Fruit fly (Drosophila melanogaster) whole organism, embryonic: ENCODE results near the gene CG4956.
A peak's percentile ranks its signal among the peaks of the same experiment; 100 is the strongest.

Experiments used
- Adf1 ChIP-seq: fragments of 200-800 bp; sonication (Bioruptor generic); IDR thresholded peaks from 2 replicates; pipeline ENCODE4 v1.3.6; 2022; ENCODE audit warnings: missing biosample characterization, missing genetic modification characterization
- Aef1 ChIP-seq: fragments of 200-800 bp; sonication (Bioruptor generic); IDR thresholded peaks from 3 replicates; pipeline ENCODE4 v1.3.6; 2022; ENCODE audit warnings: missing biosample characterization, missing genetic modification characterization
- Bgb ChIP-seq: fragments of 200-800 bp; sonication (Bioruptor generic); IDR thresholded peaks from 2 replicates; pipeline ENCODE4 v1.3.6; 2022; ENCODE audit warnings: missing biosample characterization, missing genetic modification characterization; ENCODE audit not compliant: partially characterized antibody
- BtbVII ChIP-seq: fragments of 200-800 bp; sonication (Bioruptor generic); optimal IDR thresholded peaks from 3 replicates; lab custom pipeline; 2017; ENCODE audit warnings: missing biosample characterization, mild to moderate bottlenecking, missing genetic modification characterization
- CG10209 ChIP-seq: fragments of 200-800 bp; sonication (Bioruptor generic); optimal IDR thresholded peaks from 3 replicates; lab custom pipeline; 2017; ENCODE audit warnings: missing biosample characterization, mild to moderate bottlenecking, missing genetic modification characterization, missing genetic modification reagents
- CG15073 ChIP-seq: fragments of 200-800 bp; sonication (Bioruptor generic); optimal IDR thresholded peaks from 2 replicates; lab custom pipeline; 2016; ENCODE audit warnings: missing biosample characterization, missing genetic modification characterization
- CG2120 ChIP-seq: fragments of 200-800 bp; sonication (Bioruptor generic); optimal IDR thresholded peaks from 3 replicates; lab custom pipeline; 2016; ENCODE audit warnings: missing biosample characterization, missing genetic modification characterization
- CG2678 ChIP-seq: fragments of 200-800 bp; sonication (Bioruptor generic); optimal IDR thresholded peaks from 3 replicates; lab custom pipeline; 2019; ENCODE audit warnings: missing biosample characterization, mild to moderate bottlenecking, missing genetic modification characterization, moderate library complexity
- CG3163 ChIP-seq: fragments of 200-800 bp; sonication (Bioruptor generic); optimal IDR thresholded peaks from 3 replicates; lab custom pipeline; 2016; ENCODE audit warnings: missing biosample characterization, missing genetic modification characterization
- CG34376 ChIP-seq: fragments of 200-800 bp; sonication (Bioruptor generic); optimal IDR thresholded peaks from 2 replicates; lab custom pipeline; 2018; ENCODE audit warnings: missing biosample characterization, mild to moderate bottlenecking, missing genetic modification characterization
- CG5180 ChIP-seq: fragments of 200-800 bp; sonication (Bioruptor generic); optimal IDR thresholded peaks from 3 replicates; lab custom pipeline; 2017; ENCODE audit warnings: missing biosample characterization, missing genetic modification characterization, mild to moderate bottlenecking, moderate library complexity, missing genetic modification reagents
- CG5245 ChIP-seq: fragments of 200-800 bp; sonication (Bioruptor generic); optimal IDR thresholded peaks from 3 replicates; lab custom pipeline; 2016; ENCODE audit warnings: missing biosample characterization, missing genetic modification characterization
- CG7357 ChIP-seq: fragments of 200-800 bp; sonication (Bioruptor generic); IDR thresholded peaks from 3 replicates; pipeline ENCODE4 v1.3.6; 2022; ENCODE audit warnings: missing biosample characterization, missing genetic modification characterization
- CG7963 ChIP-seq: fragments of 200-800 bp; sonication (Bioruptor generic); IDR thresholded peaks from 3 replicates; pipeline ENCODE4 v1.3.6; 2022; ENCODE audit warnings: missing biosample characterization, missing genetic modification characterization; ENCODE audit not compliant: partially characterized antibody
- CG8089 ChIP-seq: fragments of 200-800 bp; sonication (Bioruptor generic); optimal IDR thresholded peaks from 3 replicates; lab custom pipeline; 2016; ENCODE audit warnings: missing biosample characterization, missing genetic modification characterization
- CG8290 ChIP-seq, 3 experiments: fragments of 200-800 bp; sonication (Bioruptor generic); optimal IDR thresholded peaks; 2 replicates each; lab custom pipeline; 2016 to 2019; ENCODE audit warnings: missing biosample characterization in 3 of 3, missing genetic modification characterization in 3 of 3, mild to moderate bottlenecking in 2 of 3, moderate library complexity in 1 of 3
- CkIIα-i1 ChIP-seq: fragments of 200-800 bp; sonication (Bioruptor generic); IDR thresholded peaks from 2 replicates; pipeline ENCODE4 v1.3.6; 2022; ENCODE audit warnings: missing biosample characterization, missing genetic modification characterization
- CoRest ChIP-seq: fragments of 200-800 bp; sonication (Bioruptor generic); optimal IDR thresholded peaks from 3 replicates; lab custom pipeline; 2018; ENCODE audit warnings: missing biosample characterization, mild to moderate bottlenecking, missing genetic modification characterization, moderate library complexity
- CrebB ChIP-seq: fragments of 200-800 bp; sonication (Bioruptor generic); optimal IDR thresholded peaks from 3 replicates; lab custom pipeline; 2018; ENCODE audit warnings: missing biosample characterization, mild to moderate bottlenecking, missing genetic modification characterization
- ERR ChIP-seq: fragments of 200-800 bp; sonication (Bioruptor generic); optimal IDR thresholded peaks from 2 replicates; lab custom pipeline; 2016; ENCODE audit warnings: missing biosample characterization, missing genetic modification characterization
- Fer3 ChIP-seq: fragments of 200-800 bp; sonication (Bioruptor generic); optimal IDR thresholded peaks from 2 replicates; lab custom pipeline; 2018; ENCODE audit warnings: missing biosample characterization, mild to moderate bottlenecking, missing genetic modification characterization, moderate library complexity
- H2.0 ChIP-seq: fragments of 200-800 bp; sonication (Bioruptor generic); IDR thresholded peaks from 2 replicates; pipeline ENCODE4 v1.3.6; 2022; ENCODE audit warnings: missing biosample characterization, missing genetic modification characterization
- HLH4C ChIP-seq: fragments of 200-800 bp; sonication (Bioruptor generic); IDR thresholded peaks from 3 replicates; pipeline ENCODE4 v1.3.6; 2022; ENCODE audit warnings: missing biosample characterization, missing genetic modification characterization; ENCODE audit not compliant: partially characterized antibody
- Hey ChIP-seq: fragments of 200-800 bp; sonication (Bioruptor generic); optimal IDR thresholded peaks from 3 replicates; lab custom pipeline; 2018; ENCODE audit warnings: missing biosample characterization, mild to moderate bottlenecking, missing genetic modification characterization
- HmgD ChIP-seq: fragments of 200-800 bp; sonication (Bioruptor generic); optimal IDR thresholded peaks from 3 replicates; lab custom pipeline; 2016; ENCODE audit warnings: missing biosample characterization, missing genetic modification characterization
- Hmr ChIP-seq: fragments of 200-800 bp; sonication (Bioruptor generic); optimal IDR thresholded peaks from 3 replicates; lab custom pipeline; 2017; ENCODE audit warnings: mild to moderate bottlenecking, missing biosample characterization, missing genetic modification reagents, missing genetic modification characterization
- Hr78 ChIP-seq, 2 experiments: fragments of 200-800 bp in 1 of 2; fragments of >200 bp in 1 of 2; sonication (Bioruptor generic) in 1 of 2; optimal IDR thresholded peaks; 2 replicates each; lab custom pipeline; 2017 to 2019; ENCODE audit warnings: missing biosample characterization in 2 of 2, missing genetic modification characterization in 2 of 2, mild to moderate bottlenecking in 1 of 2, moderate library complexity in 1 of 2
- Mad ChIP-seq: fragments of 200-800 bp; sonication (Bioruptor generic); optimal IDR thresholded peaks from 2 replicates; lab custom pipeline; 2016; ENCODE audit warnings: missing biosample characterization, missing genetic modification characterization
- Mes4 ChIP-seq: fragments of 200-800 bp; sonication (Bioruptor generic); optimal IDR thresholded peaks from 2 replicates; lab custom pipeline; 2016; ENCODE audit warnings: missing biosample characterization, missing genetic modification characterization
- Sry-β ChIP-seq: fragments of 200-800 bp; sonication (Bioruptor generic); optimal IDR thresholded peaks from 2 replicates; lab custom pipeline; 2018; ENCODE audit warnings: missing biosample characterization, mild to moderate bottlenecking, missing genetic modification characterization, moderate library complexity
- Usf ChIP-seq: fragments of 200-800 bp; sonication (Bioruptor generic); optimal IDR thresholded peaks from 2 replicates; lab custom pipeline; 2017; ENCODE audit warnings: missing genotype, missing biosample characterization, missing genetic modification characterization
- ac ChIP-seq: fragments of 200-800 bp; sonication (Bioruptor generic); optimal IDR thresholded peaks from 3 replicates; lab custom pipeline; 2017; ENCODE audit warnings: missing biosample characterization, mild to moderate bottlenecking, missing genetic modification characterization
- amos ChIP-seq: fragments of 200-800 bp; sonication (Bioruptor generic); IDR thresholded peaks from 2 replicates; pipeline ENCODE4 v1.3.6; 2022; ENCODE audit warnings: missing biosample characterization, missing genetic modification characterization; ENCODE audit not compliant: partially characterized antibody
- aop ChIP-seq: fragments of 200-800 bp; sonication (Bioruptor generic); IDR thresholded peaks from 2 replicates; pipeline ENCODE4 v1.3.6; 2022; ENCODE audit warnings: missing biosample characterization, missing genetic modification characterization
- chm ChIP-seq: fragments of 200-800 bp; sonication (Bioruptor generic); IDR thresholded peaks from 2 replicates; pipeline ENCODE4 v1.3.6; 2022; ENCODE audit warnings: missing biosample characterization, missing genetic modification characterization
- ci ChIP-seq: fragments of 200-800 bp; sonication (Bioruptor generic); IDR thresholded peaks from 3 replicates; pipeline ENCODE4 v1.3.6; 2022; ENCODE audit warnings: missing biosample characterization, missing genetic modification characterization
- da ChIP-seq: fragments of 200-800 bp; sonication (Bioruptor generic); optimal IDR thresholded peaks from 2 replicates; lab custom pipeline; 2016; ENCODE audit warnings: missing biosample characterization, missing genetic modification characterization
- kah ChIP-seq: fragments of 200-800 bp; sonication (Bioruptor generic); optimal IDR thresholded peaks from 2 replicates; lab custom pipeline; 2018; ENCODE audit warnings: missing biosample characterization, mild to moderate bottlenecking, missing genetic modification characterization
- kay ChIP-seq: fragments of 200-800 bp; sonication (Bioruptor generic); optimal IDR thresholded peaks from 2 replicates; lab custom pipeline; 2016; ENCODE audit warnings: missing biosample characterization, missing genetic modification characterization
- pfk ChIP-seq: fragments of 200-800 bp; sonication (Bioruptor generic); optimal IDR thresholded peaks from 2 replicates; lab custom pipeline; 2018; ENCODE audit warnings: missing biosample characterization, mild to moderate bottlenecking, missing genetic modification characterization, moderate library complexity
- pzg ChIP-seq: fragments of 200-800 bp; sonication (Bioruptor generic); optimal IDR thresholded peaks from 3 replicates; lab custom pipeline; 2018; ENCODE audit warnings: missing biosample characterization, mild to moderate bottlenecking, missing genetic modification characterization, moderate library complexity
- ranshi ChIP-seq: fragments of 200-800 bp; sonication (Bioruptor generic); IDR thresholded peaks from 2 replicates; pipeline ENCODE4 v1.3.6; 2022; ENCODE audit warnings: missing biosample characterization, missing genetic modification characterization
- row ChIP-seq: fragments of 200-800 bp; sonication (Bioruptor generic); IDR thresholded peaks from 3 replicates; pipeline ENCODE4 v1.3.6; 2022; ENCODE audit warnings: missing biosample characterization, missing genetic modification characterization
- slbo ChIP-seq: fragments of 200-800 bp; sonication (Bioruptor generic); IDR thresholded peaks from 2 replicates; pipeline ENCODE4 v1.3.6; 2022; ENCODE audit warnings: missing biosample characterization, missing genetic modification characterization
- sqz ChIP-seq: fragments of 200-800 bp; sonication (Bioruptor generic); optimal IDR thresholded peaks from 3 replicates; lab custom pipeline; 2018; ENCODE audit warnings: missing biosample characterization, mild to moderate bottlenecking, missing genetic modification characterization
- zfh1 ChIP-seq: fragments of 200-800 bp; sonication (Bioruptor generic); IDR thresholded peaks from 3 replicates; pipeline ENCODE4 v1.3.6; 2022; ENCODE audit warnings: missing biosample characterization, missing genetic modification characterization

CG4956 gene

DNA sequence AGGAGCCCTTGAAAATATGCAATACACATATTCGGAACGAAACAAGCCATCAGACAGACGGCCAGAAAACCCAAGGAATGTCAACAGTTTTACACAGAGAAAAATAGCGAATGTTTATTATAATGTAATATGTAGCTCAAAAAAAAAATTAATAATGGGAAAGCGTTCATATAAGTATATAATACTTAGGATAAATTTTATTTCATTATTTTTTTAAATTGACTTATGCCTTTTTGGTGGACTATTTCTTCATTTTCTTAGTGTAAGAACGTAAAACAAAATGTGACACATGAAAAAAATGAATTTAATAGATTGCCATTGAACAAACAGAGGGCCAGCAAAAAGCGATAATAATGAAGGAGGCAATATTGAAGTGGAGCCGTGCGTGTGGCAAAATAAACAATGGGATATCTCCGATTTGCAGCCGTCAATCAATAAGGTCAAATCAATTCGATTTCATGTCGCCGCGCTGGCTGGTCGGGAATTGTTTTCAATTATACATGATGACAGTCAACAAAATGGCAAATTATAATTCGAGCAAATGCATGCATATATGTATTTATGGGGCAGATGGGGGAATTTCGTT, 23.2 kb downstream of the CG4956 start (continued):
- TF ChIP-seq da (GFP tag; lab: Kevin White, UChicago), result no peak
- TF ChIP-seq, all 482 proteins: peak for 45

DNA sequence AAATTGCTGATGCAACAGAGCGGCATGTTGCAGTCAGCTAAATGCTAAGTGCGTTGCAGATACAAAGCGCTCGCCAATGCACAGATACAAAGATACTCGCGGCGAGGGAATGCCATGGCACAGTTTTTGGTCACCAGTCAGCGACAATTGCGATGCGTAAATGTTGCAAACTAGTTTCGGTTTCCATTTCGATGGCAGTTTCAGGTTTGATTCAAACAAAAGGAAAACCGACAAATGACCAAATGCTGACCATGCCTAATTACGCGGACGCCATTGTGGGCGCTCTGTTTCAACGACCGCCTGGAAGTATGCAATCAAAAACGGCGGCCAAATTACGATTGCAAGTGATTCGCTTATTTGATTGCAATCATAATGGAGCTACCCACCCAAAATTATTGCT, 24.3 kb downstream of the CG4956 start:
- TF ChIP-seq row (GFP tag; lab: Robert Waterston, UW) (no peak), CoRest (tag; lab: Kevin White, UChicago) (no peak), CG5180 (GFP tag; lab: Kevin White, UChicago) (peak; percentile 40), CG15073 (peak; percentile 95), H2.0 (GFP tag; lab: Robert Waterston, UW) (no peak)

dm6 chr3R:25740348-25740751, 37.8 kb downstream of the CG4956 start, which contains the start of gene LpR2:
LpR2 (minus strand) TSS chr3R:25740465.
- TF ChIP-seq Aef1 (GFP tag; lab: Robert Waterston, UW) (no peak), HmgD (GFP tag; lab: Kevin White, UChicago) (no peak), Fer3 (tag; lab: Kevin White, UChicago) (no peak), CG8290 (GFP tag; optimal IDR thresholded peaks at IDR 0.05; lab: Kevin White, UChicago) (no peak), CG8290 (tag; optimal IDR thresholded peaks at IDR 0.05; lab: Kevin White, UChicago) (no peak), Hey (tag; lab: Kevin White, UChicago) (peak; percentile 12), HLH4C (no peak; the same call in 2 of the 3 replicates), ac (GFP tag; lab: Kevin White, UChicago) (no peak), Hmr (peak; percentile 33), BtbVII (GFP tag; lab: Kevin White, UChicago) (peak; percentile 72), ranshi (GFP tag; lab: Robert Waterston, UW) (no peak), slbo (GFP tag; lab: Robert Waterston, UW) (0 out of 2 replicates have a peak, but pooled peaks have one; percentile 3), kah (GFP tag; lab: Kevin White, UChicago) (peak; percentile 99), pfk (no peak), Bgb (GFP tag; lab: Robert Waterston, UW) (peak; percentile 37; the same call in 1 of the 2 replicates), amos (GFP tag; lab: Robert Waterston, UW) (peak; percentile 45; the same call in 1 of the 2 replicates), Hr78 (GFP tag; optimal IDR thresholded peaks at IDR 0.05; lab: Kevin White, UChicago) (peak in 1 of 2 experiments; percentile 60), Sry-β (no peak), ERR (GFP tag; lab: Kevin White, UChicago) (no peak), CG8089 (GFP tag; lab: Kevin White, UChicago) (no peak), CG10209 (no peak), CG7963 (GFP tag; lab: Robert Waterston, UW) (no peak), CG2120 (GFP tag; lab: Kevin White, UChicago) (peak; percentile 15), sqz (GFP tag; lab: Kevin White, UChicago) (peak; percentile 35), CG2678 (no peak), Adf1 (peak; percentile 23), chm (GFP tag; lab: Robert Waterston, UW) (peak; percentile 50; the same call in 1 of the 2 replicates), ci (GFP tag; lab: Robert Waterston, UW) (peak; percentile 65; the same call in 2 of the 3 replicates), CkIIα-i1 (GFP tag; lab: Robert Waterston, UW) (no peak), CG5245 (no peak), CrebB (tag; lab: Kevin White, UChicago) (no peak), Usf (GFP tag; lab: Kevin White, UChicago) (no peak), Mad (GFP tag; lab: Kevin White, UChicago) (no peak), CG3163 (GFP tag; lab: Kevin White, UChicago) (peak; percentile 99), kay (GFP tag; lab: Kevin White, UChicago) (no peak), CG7357 (GFP tag; lab: Robert Waterston, UW) (no peak), pzg (no peak), Mes4 (GFP tag; lab: Kevin White, UChicago) (no peak), CG34376 (peak; percentile 67), aop (GFP tag; lab: Robert Waterston, UW) (0 out of 2 replicates have a peak, but pooled peaks have one; percentile 26), zfh1 (GFP tag; lab: Robert Waterston, UW) (no peak)
